Fruit fly (Drosophila melanogaster) whole organism, embryonic: ENCODE results near the gene wdn.

ENCODE experiments used
- CG1024 ChIP-seq: fragments of 200-800 bp; sonication (Bioruptor generic); IDR thresholded peaks from 2 replicates; pipeline ENCODE4 v1.3.6; 2022; ENCODE audit warnings: missing biosample characterization, missing genetic modification characterization
- CG11093 ChIP-seq: fragments of 200-800 bp; sonication (Bioruptor generic); IDR thresholded peaks from 3 replicates; pipeline ENCODE4 v1.3.6; 2022; ENCODE audit warnings: missing biosample characterization, missing genetic modification characterization
- CG11456 ChIP-seq: fragments of 200-800 bp; sonication (Bioruptor generic); IDR thresholded peaks from 3 replicates; pipeline ENCODE4 v1.3.6; 2022; ENCODE audit warnings: missing biosample characterization, missing genetic modification characterization
- CG12659 ChIP-seq: fragments of 200-800 bp; sonication (Bioruptor generic); optimal IDR thresholded peaks from 3 replicates; lab custom pipeline; 2017; ENCODE audit warnings: mild to moderate bottlenecking, missing biosample characterization, missing genetic modification reagents, missing genetic modification characterization
- CG14710 ChIP-seq: fragments of 200-800 bp; sonication (Bioruptor generic); optimal IDR thresholded peaks from 3 replicates; lab custom pipeline; 2019; ENCODE audit warnings: missing biosample characterization, mild to moderate bottlenecking, missing genetic modification characterization, moderate library complexity
- CG15479 ChIP-seq: fragments of 200-800 bp; sonication (Bioruptor generic); optimal IDR thresholded peaks from 3 replicates; lab custom pipeline; 2019; ENCODE audit warnings: missing biosample characterization, mild to moderate bottlenecking, missing genetic modification characterization, moderate library complexity
- CG16813 ChIP-seq: fragments of 200-800 bp; sonication (Bioruptor generic); IDR thresholded peaks from 3 replicates; pipeline ENCODE4 v1.3.6; 2022; ENCODE audit warnings: missing biosample characterization, missing genetic modification characterization; ENCODE audit not compliant: partially characterized antibody
- CG17328 ChIP-seq: fragments of 200-800 bp; sonication (Bioruptor generic); IDR thresholded peaks from 2 replicates; pipeline ENCODE4 v1.3.6; 2022; ENCODE audit warnings: missing biosample characterization, missing genetic modification characterization
- CG17802 ChIP-seq: fragments of 200-800 bp; sonication (Bioruptor generic); optimal IDR thresholded peaks from 2 replicates; lab custom pipeline; 2018; ENCODE audit warnings: missing biosample characterization, mild to moderate bottlenecking, missing genetic modification characterization, moderate library complexity
- CG18262 ChIP-seq: fragments of 200-800 bp; optimal IDR thresholded peaks from 3 replicates; lab custom pipeline; 2019; ENCODE audit warnings: missing biosample characterization, mild to moderate bottlenecking, missing genetic modification characterization, moderate library complexity
- CG18476 ChIP-seq: fragments of 200-800 bp; sonication (Bioruptor generic); optimal IDR thresholded peaks from 2 replicates; lab custom pipeline; 2016; ENCODE audit warnings: missing biosample characterization, mild to moderate bottlenecking, missing genetic modification characterization
- CG2199 ChIP-seq: fragments of 200-800 bp; sonication (Bioruptor generic); IDR thresholded peaks from 3 replicates; pipeline ENCODE4 v1.3.6; 2022; ENCODE audit warnings: missing biosample characterization, missing genetic modification characterization
- CG2678 ChIP-seq: fragments of 200-800 bp; sonication (Bioruptor generic); optimal IDR thresholded peaks from 3 replicates; lab custom pipeline; 2019; ENCODE audit warnings: missing biosample characterization, mild to moderate bottlenecking, missing genetic modification characterization, moderate library complexity
- CG31441 ChIP-seq: fragments of 200-800 bp; sonication (Bioruptor generic); IDR thresholded peaks from 2 replicates; pipeline ENCODE4 v1.3.6; 2022; ENCODE audit warnings: missing biosample characterization, missing genetic modification characterization
- CG4328 ChIP-seq: fragments of 200-800 bp; sonication (Bioruptor generic); optimal IDR thresholded peaks from 3 replicates; lab custom pipeline; 2017; ENCODE audit warnings: missing biosample characterization, missing genetic modification reagents, missing genetic modification characterization
- CG6254 ChIP-seq: fragments of 200-800 bp; sonication (Bioruptor generic); optimal IDR thresholded peaks from 3 replicates; lab custom pipeline; 2017; ENCODE audit warnings: mild to moderate bottlenecking, missing biosample characterization, missing genetic modification reagents, missing genetic modification characterization
- CG6791 ChIP-seq: fragments of 200-800 bp; sonication (Bioruptor generic); IDR thresholded peaks from 3 replicates; pipeline ENCODE4 v1.3.6; 2022; ENCODE audit warnings: missing biosample characterization, missing genetic modification characterization; ENCODE audit not compliant: partially characterized antibody
- CG7745 ChIP-seq: fragments of 200-800 bp; sonication (Bioruptor generic); optimal IDR thresholded peaks from 2 replicates; lab custom pipeline; 2018; ENCODE audit warnings: missing biosample characterization, mild to moderate bottlenecking, missing genetic modification characterization, moderate library complexity
- CG7987 ChIP-seq: fragments of 200-800 bp; sonication (Bioruptor generic); optimal IDR thresholded peaks from 2 replicates; lab custom pipeline; 2018; ENCODE audit warnings: missing biosample characterization, mild to moderate bottlenecking, missing genetic modification characterization, moderate library complexity
- D ChIP-seq, 2 experiments: fragments of 200-800 bp in 1 of 2; fragments of >200 bp in 1 of 2; sonication (Bioruptor generic) in 1 of 2; optimal IDR thresholded peaks; 2 replicates in 1 of 2; 3 replicates in 1 of 2; lab custom pipeline; 2017; ENCODE audit warnings: mild to moderate bottlenecking in 1 of 2, missing biosample characterization in 1 of 2, missing genetic modification characterization in 1 of 2, missing genetic modification reagents in 1 of 2
- HHEX ChIP-seq: fragments of 200-800 bp; sonication (Bioruptor generic); optimal IDR thresholded peaks from 3 replicates; lab custom pipeline; 2017; ENCODE audit warnings: missing biosample characterization, mild to moderate bottlenecking, missing genetic modification characterization, missing genetic modification reagents
- HLH3B ChIP-seq: fragments of 200-800 bp; sonication (Bioruptor generic); IDR thresholded peaks from 2 replicates; pipeline ENCODE4 v1.3.6; 2022; ENCODE audit warnings: missing biosample characterization, missing genetic modification characterization
- HmgD ChIP-seq: fragments of 200-800 bp; sonication (Bioruptor generic); optimal IDR thresholded peaks from 3 replicates; lab custom pipeline; 2016; ENCODE audit warnings: missing biosample characterization, missing genetic modification characterization
- Hr51 ChIP-seq, 2 experiments: fragments of 200-800 bp; sonication (Bioruptor generic); optimal IDR thresholded peaks; 2 replicates in 1 of 2; 3 replicates in 1 of 2; lab custom pipeline; 2016 to 2018; ENCODE audit warnings: missing biosample characterization in 2 of 2, missing genetic modification characterization in 2 of 2, mild to moderate bottlenecking in 1 of 2, moderate library complexity in 1 of 2
- Med ChIP-seq: fragments of 200-800 bp; sonication (Bioruptor generic); peaks from one replicate; lab custom pipeline; 2016; ENCODE audit warnings: missing biosample characterization, missing genetic modification characterization, mild to moderate bottlenecking, inconsistent platforms, moderate library complexity
- Myb ChIP-seq: fragments of 200-800 bp; sonication (Bioruptor generic); optimal IDR thresholded peaks from 2 replicates; lab custom pipeline; 2016; ENCODE audit warnings: missing biosample characterization, missing genetic modification characterization
- Opbp ChIP-seq: fragments of 200-800 bp; sonication (Bioruptor generic); IDR thresholded peaks from 3 replicates; pipeline ENCODE4 v1.3.6; 2022; ENCODE audit warnings: missing biosample characterization, missing genetic modification characterization; ENCODE audit not compliant: partially characterized antibody
- abd-A ChIP-seq: fragments of 200-800 bp; sonication (Bioruptor generic); optimal IDR thresholded peaks from 3 replicates; lab custom pipeline; 2019; ENCODE audit warnings: missing biosample characterization, mild to moderate bottlenecking, missing genetic modification characterization, moderate library complexity
- az2 ChIP-seq: fragments of 200-800 bp; sonication (Bioruptor generic); optimal IDR thresholded peaks from 3 replicates; lab custom pipeline; 2016; ENCODE audit warnings: missing biosample characterization, missing genetic modification characterization
- bowl ChIP-seq: fragments of 200-800 bp; sonication (Bioruptor generic); IDR thresholded peaks from 2 replicates; pipeline ENCODE4 v1.3.6; 2022; ENCODE audit warnings: missing biosample characterization, missing genetic modification characterization
- cg ChIP-seq: fragments of 200-800 bp; sonication (Bioruptor generic); optimal IDR thresholded peaks from 3 replicates; lab custom pipeline; 2019; ENCODE audit warnings: missing biosample characterization, mild to moderate bottlenecking, missing genetic modification characterization, moderate library complexity
- crol ChIP-seq: fragments of 200-800 bp; sonication (Bioruptor generic); IDR thresholded peaks from 2 replicates; pipeline ENCODE4 v1.3.6; 2022; ENCODE audit warnings: missing biosample characterization, missing genetic modification characterization
- esg ChIP-seq: fragments of 200-800 bp; sonication (Bioruptor generic); conservative IDR thresholded peaks from 2 replicates; pipeline ENCODE4 v1.3.6; 2022; ENCODE audit warnings: missing biosample characterization, missing genetic modification characterization
- ftz-f1 ChIP-seq: fragments of 200-800 bp; sonication (Bioruptor generic); optimal IDR thresholded peaks from 2 replicates; lab custom pipeline; 2016; ENCODE audit warnings: missing biosample characterization, missing genetic modification characterization
- fu2 ChIP-seq: fragments of 200-800 bp; sonication (Bioruptor generic); optimal IDR thresholded peaks from 2 replicates; lab custom pipeline; 2016; ENCODE audit warnings: missing biosample characterization, missing genetic modification characterization
- gce ChIP-seq: fragments of 200-800 bp; sonication (Bioruptor generic); IDR thresholded peaks from 3 replicates; pipeline ENCODE4 v1.3.6; 2022; ENCODE audit warnings: missing biosample characterization, missing genetic modification characterization
- grn ChIP-seq: fragments of 200-800 bp; sonication (Bioruptor generic); optimal IDR thresholded peaks from 3 replicates; lab custom pipeline; 2017; ENCODE audit warnings: missing biosample characterization, missing genetic modification characterization
- gro ChIP-seq: fragments of 200-800 bp; sonication (Bioruptor generic); optimal IDR thresholded peaks from 2 replicates; lab custom pipeline; 2016; ENCODE audit warnings: missing biosample characterization, missing genetic modification characterization
- hth ChIP-seq: fragments of >200 bp; optimal IDR thresholded peaks from 2 replicates; lab custom pipeline; 2017; ENCODE audit warnings: inconsistent platforms
- ken ChIP-seq: fragments of 200-800 bp; sonication (Bioruptor generic); IDR thresholded peaks from 3 replicates; pipeline ENCODE4 v1.3.6; 2022; ENCODE audit warnings: missing biosample characterization, missing genetic modification characterization
- p53 ChIP-seq: fragments of 200-800 bp; sonication (Bioruptor generic); optimal IDR thresholded peaks from 2 replicates; lab custom pipeline; 2016; ENCODE audit warnings: missing biosample characterization, missing genetic modification characterization
- phol ChIP-seq: fragments of 200-800 bp; sonication (Bioruptor generic); optimal IDR thresholded peaks from 3 replicates; lab custom pipeline; 2018; ENCODE audit warnings: missing biosample characterization, mild to moderate bottlenecking, missing genetic modification characterization, moderate library complexity
- pnt ChIP-seq: fragments of 200-800 bp; sonication (Bioruptor generic); optimal IDR thresholded peaks from 3 replicates; lab custom pipeline; 2016; ENCODE audit warnings: missing biosample characterization, missing genetic modification characterization
- sens ChIP-seq: fragments of 200-800 bp; sonication (Bioruptor generic); peaks from one replicate; lab custom pipeline; 2016; ENCODE audit warnings: missing biosample characterization, missing genetic modification characterization
- sqz ChIP-seq: fragments of 200-800 bp; sonication (Bioruptor generic); optimal IDR thresholded peaks from 3 replicates; lab custom pipeline; 2018; ENCODE audit warnings: missing biosample characterization, mild to moderate bottlenecking, missing genetic modification characterization
- unpg ChIP-seq: fragments of 200-800 bp; sonication (Bioruptor generic); optimal IDR thresholded peaks from 3 replicates; lab custom pipeline; 2018; ENCODE audit warnings: missing biosample characterization, mild to moderate bottlenecking, missing genetic modification characterization, moderate library complexity
- zfh2 ChIP-seq: fragments of 200-800 bp; sonication (Bioruptor generic); optimal IDR thresholded peaks from 2 replicates; lab custom pipeline; 2016; ENCODE audit warnings: missing biosample characterization, missing genetic modification characterization

wdn gene

DNA sequence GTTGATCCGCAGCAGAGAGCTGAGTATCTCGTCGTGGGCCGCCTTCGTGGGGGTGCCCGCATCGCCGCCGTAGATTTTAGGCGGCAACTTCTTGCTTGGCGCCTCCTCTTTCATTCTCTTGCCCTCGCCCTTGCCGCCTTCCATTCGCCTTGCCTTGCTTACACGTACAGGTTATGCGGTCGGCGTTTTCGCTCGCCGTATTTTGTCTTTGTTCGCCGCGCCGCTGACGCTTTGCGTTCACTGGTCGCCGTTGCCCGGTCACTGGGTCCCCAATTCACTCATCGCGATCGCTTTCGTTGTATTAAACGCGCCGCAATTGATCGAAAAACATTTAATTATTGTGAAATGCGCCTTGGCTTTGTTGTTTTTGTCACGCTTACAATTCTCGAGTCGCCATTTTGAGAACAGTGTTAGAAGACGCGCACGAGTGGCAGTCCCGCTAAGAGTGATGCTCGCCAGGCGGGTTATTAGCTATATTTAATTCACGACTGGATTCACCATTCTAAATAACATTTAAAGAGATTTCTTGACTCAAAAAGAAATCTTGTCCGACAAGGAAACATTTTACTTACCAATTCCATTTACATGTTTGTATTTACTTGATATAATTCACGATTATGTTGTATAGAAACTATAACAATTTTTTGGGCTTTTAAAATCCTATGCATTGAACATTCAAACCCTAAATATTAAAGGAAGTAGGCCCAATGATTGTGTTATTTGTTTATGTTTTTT is at the start of gene wdn (continued):
- TF ChIP-seq CG11456 (no peak), HLH3B (no peak), ftz-f1 (GFP tag; lab: Kevin White, UChicago) (peak; percentile 73), HHEX (GFP tag; lab: Kevin White, UChicago) (no peak), CG6254 (GFP tag; lab: Kevin White, UChicago) (no peak), CG6791 (GFP tag; lab: Robert Waterston, UW) (no peak), HmgD (no peak), pnt (no peak), bowl (no peak), unpg (no peak), gro (GFP tag; lab: Kevin White, UChicago) (no peak), ken (GFP tag; lab: Robert Waterston, UW) (no peak), CG11093 (GFP tag; lab: Robert Waterston, UW) (no peak), CG18262 (tag; lab: Kevin White, UChicago) (peak; percentile 15), CG16813 (GFP tag; lab: Robert Waterston, UW) (0 out of 3 replicates have a peak, but pooled peaks have one; percentile 28), CG4328 (GFP tag; lab: Kevin White, UChicago) (no peak), zfh2 (GFP tag; lab: Kevin White, UChicago) (peak; percentile 23), az2 (no peak), CG12659 (peak; percentile 14), hth (lab: Kevin White, UChicago) (no peak), D (optimal IDR thresholded peaks at IDR 0.05; lab: Kevin White, UChicago) (no peak), D (GFP tag; optimal IDR thresholded peaks at IDR 0.05; lab: Kevin White, UChicago) (no peak), Myb (GFP tag; lab: Kevin White, UChicago) (no peak)

DNA sequence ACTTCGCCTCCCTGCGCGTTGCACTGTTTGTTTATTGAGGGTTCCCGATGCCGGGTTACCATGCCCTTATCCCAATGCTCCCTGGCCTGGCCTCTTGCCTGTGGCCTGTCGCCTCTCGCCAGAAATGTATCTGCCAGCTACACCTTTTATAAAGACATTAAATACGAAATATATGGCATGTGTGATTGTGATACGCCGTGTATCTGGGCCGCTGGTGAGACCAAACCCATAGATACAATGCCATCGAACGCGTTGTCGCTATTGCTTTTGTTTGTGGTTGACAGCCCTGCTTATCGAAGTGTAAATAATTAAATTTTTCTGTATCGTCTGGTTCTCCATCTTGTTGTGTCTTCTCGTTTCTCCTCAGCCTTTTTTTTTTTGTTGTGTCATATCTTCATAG is 49.4 kb upstream of the wdn start:
- TF ChIP-seq CG15479 (GFP tag; lab: Kevin White, UChicago): peak; percentile 9
- TF ChIP-seq CG18476 (GFP tag; lab: Kevin White, UChicago): no peak
- no peak for TF ChIP-seq CG17802 (tag; lab: Kevin White, UChicago)
- TF ChIP-seq crol (GFP tag; lab: Robert Waterston, UW): 0 out of 2 replicates have a peak, but pooled peaks have one; percentile 11
- peak; percentile 5 for TF ChIP-seq sens (GFP tag; lab: Kevin White, UChicago)
- TF ChIP-seq sqz (GFP tag; lab: Kevin White, UChicago): peak; percentile 9
- TF ChIP-seq grn: peak; percentile 51
- no peak for TF ChIP-seq phol
- TF ChIP-seq abd-A: peak; percentile 28
- TF ChIP-seq fu2 (GFP tag; lab: Kevin White, UChicago): no peak
- TF ChIP-seq Med (GFP tag; lab: Kevin White, UChicago): peak; percentile 46
- TF ChIP-seq CG2199 (GFP tag; lab: Robert Waterston, UW): peak; percentile 53; the same call in 1 of the 3 replicates
- peak; percentile 18 for TF ChIP-seq D (optimal IDR thresholded peaks at IDR 0.05; lab: Kevin White, UChicago)
- TF ChIP-seq D (GFP tag; optimal IDR thresholded peaks at IDR 0.05; lab: Kevin White, UChicago): no peak
- peak; percentile 70 for TF ChIP-seq CG7745 (tag; lab: Kevin White, UChicago)

DNA sequence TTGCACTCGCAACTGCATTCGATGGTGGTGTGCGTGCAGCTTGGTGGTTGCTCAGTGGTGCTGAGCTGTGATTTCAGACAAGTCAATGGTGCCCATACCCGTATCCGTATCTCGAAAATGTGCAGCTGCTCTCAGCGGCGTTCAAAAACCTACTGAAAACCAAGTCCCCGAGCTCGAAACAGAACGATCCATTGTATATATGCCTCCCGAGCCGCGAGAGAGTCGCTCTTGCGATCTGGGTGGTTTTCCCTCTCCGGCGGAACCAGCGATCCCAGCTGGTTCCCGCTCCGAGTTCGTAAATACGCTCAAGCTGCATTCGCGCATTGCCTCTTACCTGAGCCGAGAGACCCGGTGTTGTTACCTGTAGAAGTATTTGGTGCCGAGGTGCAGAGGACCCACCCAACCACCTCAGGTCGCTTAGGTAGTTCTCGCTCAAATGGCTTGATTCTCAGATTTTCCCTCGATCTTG is 48.0 kb upstream of the wdn start, which contains the start of gene Inx3:
Gene Inx3, minus strand, starts transcription at position 440 of the 469 bp plus-strand sequence.
- peak; percentile 58 for TF ChIP-seq p53 (GFP tag; lab: Kevin White, UChicago)
- peak; percentile 7 for TF ChIP-seq CG2678 (tag; lab: Kevin White, UChicago)
- TF ChIP-seq esg (GFP tag; lab: Robert Waterston, UW): no peak
- 0 out of 2 replicates have a peak, but pooled peaks have one; percentile 32 for TF ChIP-seq CG17328
- no peak for TF ChIP-seq fu2 (GFP tag; lab: Kevin White, UChicago)
- TF ChIP-seq Hr51 (GFP tag; optimal IDR thresholded peaks at IDR 0.05; lab: Kevin White, UChicago): peak in 1 of 2 experiments; percentile 1
- 0 out of 3 replicates have a peak, but pooled peaks have one; percentile 28 for TF ChIP-seq gce
- 0 out of 2 replicates have a peak, but pooled peaks have one; percentile 28 for TF ChIP-seq CG1024
- TF ChIP-seq Opbp (GFP tag; lab: Robert Waterston, UW): peak; percentile 44; the same call in 1 of the 3 replicates
- no peak for TF ChIP-seq CG14710 (tag; lab: Kevin White, UChicago)
- 0 out of 3 replicates have a peak, but pooled peaks have one; percentile 24 for TF ChIP-seq CG6791 (GFP tag; lab: Robert Waterston, UW)
- peak; percentile 74 for TF ChIP-seq cg
- TF ChIP-seq CG7987: peak; percentile 7
- TF ChIP-seq CG31441: 0 out of 2 replicates have a peak, but pooled peaks have one; percentile 8
